Worm (Caenorhabditis elegans): ENCODE data around the gene str-181.

DNA sequence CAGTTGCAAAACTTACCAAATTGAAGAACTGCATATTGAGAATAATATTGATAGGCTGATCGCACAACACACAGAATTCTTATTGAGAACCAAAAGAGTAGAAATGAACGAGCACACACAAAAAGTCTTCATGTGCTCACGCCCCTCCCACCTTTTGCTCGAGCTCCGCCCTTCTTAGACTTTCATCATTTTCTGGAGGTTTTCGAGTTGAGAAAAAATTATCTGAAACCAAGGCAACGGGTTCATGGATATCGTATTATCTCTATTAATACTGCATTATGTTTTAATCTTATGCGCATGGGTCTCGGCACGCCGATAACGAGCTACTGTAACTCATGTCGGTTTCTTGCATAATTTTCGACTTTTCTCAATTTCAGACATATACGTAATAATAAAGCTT, 7.4 kb upstream of the str-181 start, which contains the start of gene R11D1.12:
- TF ChIP-seq nhr-28 (tag; optimal IDR thresholded peaks at IDR 0.05) (no peak), drap-1 (GFP tag; optimal IDR thresholded peaks at IDR 0.05) (no peak), snpc-4 (tag; optimal IDR thresholded peaks at IDR 0.05) (no peak), ceh-39 (tag; optimal IDR thresholded peaks at IDR 0.05) (no peak), nhr-76 (tag; optimal IDR thresholded peaks at IDR 0.05) (no peak), blmp-1 (tag; optimal IDR thresholded peaks at IDR 0.05) (no peak)
